Fruit fly (Drosophila melanogaster) S2 (cell line): Measurements from ENCODE around the gene Cyp313a5.
A peak's percentile ranks its signal among the peaks of the same experiment; 100 is the strongest.

Experiments
- CG8478 ChIP-seq: fragments of >200 bp; optimal IDR thresholded peaks from 2 replicates; lab custom pipeline; 2018
- CTCF ChIP-seq, 2 experiments: fragments of >200 bp; optimal IDR thresholded peaks; 2 replicates each; lab custom pipeline; 2018

The Cyp313a5 gene

DNA sequence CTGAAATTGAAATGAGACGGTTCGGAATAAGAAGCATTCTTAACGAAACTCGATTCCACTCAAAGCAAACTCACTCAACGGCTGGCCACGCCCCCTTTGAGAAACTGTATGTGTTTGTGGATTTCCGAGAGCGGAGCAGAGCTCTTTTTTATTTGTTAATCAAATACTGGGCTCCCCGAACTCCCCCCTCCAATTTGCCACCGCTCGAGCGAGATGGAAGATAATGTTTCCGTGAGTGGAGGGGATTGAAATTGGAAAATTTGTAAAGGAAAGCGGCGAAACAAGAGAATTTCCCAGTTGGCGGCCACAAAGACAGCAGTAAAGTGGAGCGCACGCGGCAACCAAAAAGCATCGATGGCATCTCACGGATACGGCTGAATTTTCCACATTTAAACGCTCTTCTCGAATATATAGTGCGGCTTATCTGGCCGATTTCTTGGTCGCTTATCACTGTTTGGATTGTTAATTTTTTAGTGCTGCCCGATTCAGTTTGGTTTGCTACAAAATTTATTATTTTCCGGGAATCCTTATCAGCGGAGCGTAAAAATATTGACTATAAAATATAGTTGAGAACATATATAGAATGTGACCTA is 10.1 kb upstream of the Cyp313a5 start:
- no peak for TF ChIP-seq CG8478 (lab: Kevin White, UChicago)
- no peak for TF ChIP-seq CTCF (optimal IDR thresholded peaks at IDR 0.05; lab: Kevin White, UChicago)

DNA sequence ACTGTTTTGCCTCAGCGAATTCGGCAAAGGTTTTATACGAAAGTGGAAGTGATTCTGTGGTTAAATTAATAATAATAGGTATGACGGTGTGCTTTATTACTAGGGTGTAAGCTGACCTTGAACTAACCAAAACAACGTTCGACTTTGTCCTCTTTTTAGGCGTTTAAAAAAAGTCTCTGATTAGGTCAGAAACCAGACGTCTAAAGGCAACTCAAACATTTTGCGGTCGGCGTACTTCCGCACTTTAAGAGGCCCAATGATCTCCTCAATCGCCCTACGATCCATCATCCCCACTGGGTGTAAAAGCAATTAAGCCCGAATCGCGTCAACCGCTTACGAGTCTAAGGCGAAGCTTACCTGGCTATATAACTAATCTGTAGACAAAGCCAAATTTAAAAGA is 4.7 kb upstream of the Cyp313a5 start, which contains the start of gene Cyp313a3:
TSS of gene Cyp313a3 (minus strand) at position 101 of the 400 bp plus-strand sequence.
- TF ChIP-seq CTCF (optimal IDR thresholded peaks at IDR 0.05; lab: Kevin White, UChicago) = no peak
- TF ChIP-seq CG8478 (lab: Kevin White, UChicago) = no peak

DNA sequence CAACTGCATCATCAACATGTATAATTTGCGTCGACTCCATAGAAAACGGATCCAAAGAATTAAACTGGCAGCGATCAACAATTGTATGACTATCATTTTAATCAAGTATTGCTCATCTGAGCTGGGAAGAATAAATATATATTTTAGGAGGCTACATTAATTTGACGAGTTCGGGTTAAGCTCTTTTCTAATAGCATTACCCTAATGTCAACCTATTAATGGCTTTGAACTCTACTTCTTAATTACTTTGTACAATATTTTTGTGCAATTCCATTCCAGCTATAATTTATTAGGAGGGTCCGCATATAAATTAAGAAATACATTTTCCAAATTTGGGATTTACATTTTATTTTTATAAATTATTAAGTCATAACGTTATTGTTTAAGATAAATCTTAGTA is 2.3 kb upstream of the Cyp313a5 start, which contains the start of gene Cyp313a2:
TSS of gene Cyp313a2 (minus strand) at position 101 of the 400 bp plus-strand sequence.
- no peak for TF ChIP-seq CTCF (optimal IDR thresholded peaks at IDR 0.05; lab: Kevin White, UChicago)
- no peak for TF ChIP-seq CG8478 (lab: Kevin White, UChicago)

DNA sequence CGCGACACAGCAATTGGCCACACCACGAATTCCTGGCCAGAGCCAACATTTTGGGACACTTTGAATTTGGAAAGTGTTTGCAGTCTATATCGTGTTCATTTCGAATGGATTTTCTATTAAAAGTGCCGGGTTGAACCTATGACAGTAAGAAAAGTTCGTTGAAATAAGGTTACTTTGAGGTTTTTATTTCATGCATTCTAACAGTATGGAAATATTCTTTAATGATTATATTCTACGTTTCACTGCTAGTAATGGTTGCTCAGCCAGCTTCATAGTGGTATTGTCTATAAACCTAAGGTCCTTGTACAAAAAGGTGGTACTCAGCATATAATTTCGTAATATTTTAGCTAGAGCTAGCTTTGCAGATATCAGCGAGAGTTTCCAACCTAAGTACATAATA is 1.9 kb downstream of the Cyp313a5 start, which contains the start of gene Pglym87:
TSS of gene Pglym87 (minus strand) at position 101 of the 400 bp plus-strand sequence.
- TF ChIP-seq CTCF (optimal IDR thresholded peaks at IDR 0.05; lab: Kevin White, UChicago) (no peak), CG8478 (lab: Kevin White, UChicago) (no peak)

DNA sequence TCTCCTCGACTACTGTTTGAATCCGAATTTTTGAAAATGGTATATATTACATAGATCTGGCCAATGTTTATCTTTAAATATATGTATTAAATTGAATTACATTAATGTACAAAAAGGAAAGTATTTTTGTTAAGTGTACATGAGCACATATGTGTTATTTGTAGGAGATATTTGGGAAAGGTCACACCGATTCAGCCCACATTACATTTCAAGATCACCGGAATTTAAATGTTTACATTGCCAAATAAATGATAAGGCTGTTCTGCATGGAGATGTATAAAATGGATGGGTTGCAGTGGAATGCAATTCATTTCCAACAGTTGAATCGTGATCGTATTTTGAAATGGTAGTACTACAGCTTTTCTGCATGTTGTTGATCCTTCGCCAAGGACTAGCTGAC is 5.4 kb downstream of the Cyp313a5 start, which contains the start of gene CG3916:
TSS of gene CG3916 (plus strand) at position 301 of the 400 bp plus-strand sequence.
- TF ChIP-seq CG8478 (lab: Kevin White, UChicago) (no peak), CTCF (optimal IDR thresholded peaks at IDR 0.05; lab: Kevin White, UChicago) (no peak)

DNA sequence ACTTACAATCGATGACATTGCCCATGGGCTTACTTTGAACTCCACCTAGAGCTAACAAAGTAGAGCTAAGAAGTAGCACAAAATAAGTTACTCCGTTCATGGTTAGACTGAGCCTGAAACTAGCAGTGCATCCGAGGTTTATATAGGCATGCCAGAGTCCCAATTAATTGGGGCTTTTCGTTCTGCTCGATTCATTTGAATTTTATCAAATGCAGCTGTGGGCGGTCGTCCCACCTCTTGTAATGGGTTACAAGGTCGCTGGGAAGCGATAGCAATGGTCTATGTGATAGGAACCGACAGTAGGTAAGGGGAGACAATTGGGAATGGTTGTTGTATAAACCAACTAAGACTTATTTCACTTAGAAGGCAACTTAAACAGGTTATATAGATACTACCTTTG is 8.2 kb downstream of the Cyp313a5 start, which contains the start of gene CG12256:
TSS of gene CG12256 (minus strand) at position 101 of the 400 bp plus-strand sequence.
- TF ChIP-seq CTCF (optimal IDR thresholded peaks at IDR 0.05; lab: Kevin White, UChicago) (no peak), CG8478 (lab: Kevin White, UChicago) (no peak)

DNA sequence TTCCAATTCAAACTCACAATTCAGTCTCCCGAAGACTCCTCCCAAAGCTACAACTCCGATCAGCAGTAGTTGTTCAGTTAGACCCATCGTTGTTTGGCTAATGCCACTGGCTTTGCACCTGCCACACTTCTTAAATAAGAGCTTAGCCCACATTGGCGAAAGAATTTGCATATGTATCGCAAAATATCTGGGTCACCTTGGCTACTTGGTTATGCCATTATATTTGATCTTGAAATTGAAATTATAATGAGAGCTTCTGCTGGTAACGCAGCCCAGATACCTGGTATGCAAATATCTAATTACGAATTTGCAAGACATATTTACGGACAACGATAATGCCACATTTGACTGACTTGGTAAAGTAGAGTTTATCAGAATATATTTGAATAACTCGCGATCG is 9.6 kb downstream of the Cyp313a5 start, which contains the start of gene CG17404:
TSS of gene CG17404 (minus strand) at position 101 of the 400 bp plus-strand sequence.
- TF ChIP-seq CTCF (optimal IDR thresholded peaks at IDR 0.05; lab: Kevin White, UChicago) (no peak), CG8478 (lab: Kevin White, UChicago) (no peak)

DNA sequence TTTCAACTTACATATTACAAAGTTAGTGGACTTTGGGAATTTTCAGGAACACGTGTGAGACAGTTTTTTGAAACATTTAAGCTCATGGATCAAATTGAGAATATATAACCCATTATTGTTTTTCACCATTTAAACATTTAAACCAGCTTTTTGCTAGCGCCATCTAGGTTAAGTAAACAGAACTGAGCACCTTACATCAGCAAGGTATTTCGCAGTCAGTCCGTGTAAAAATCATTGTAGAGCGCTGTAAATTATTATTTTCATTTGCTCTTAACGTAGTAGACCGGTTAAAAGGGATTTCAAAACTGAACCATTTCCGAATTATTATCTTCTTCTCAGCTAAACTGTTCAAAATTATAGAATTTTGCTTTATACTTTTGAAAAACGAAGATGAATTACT is 12.4 kb downstream of the Cyp313a5 start, which contains the start of gene Rsbp15:
TSS of gene Rsbp15 (plus strand) at position 295 of the 400 bp plus-strand sequence.
- TF ChIP-seq CTCF (optimal IDR thresholded peaks at IDR 0.05; lab: Kevin White, UChicago) = peak; percentile 86 to 91
- TF ChIP-seq CG8478 (lab: Kevin White, UChicago) = no peak

DNA sequence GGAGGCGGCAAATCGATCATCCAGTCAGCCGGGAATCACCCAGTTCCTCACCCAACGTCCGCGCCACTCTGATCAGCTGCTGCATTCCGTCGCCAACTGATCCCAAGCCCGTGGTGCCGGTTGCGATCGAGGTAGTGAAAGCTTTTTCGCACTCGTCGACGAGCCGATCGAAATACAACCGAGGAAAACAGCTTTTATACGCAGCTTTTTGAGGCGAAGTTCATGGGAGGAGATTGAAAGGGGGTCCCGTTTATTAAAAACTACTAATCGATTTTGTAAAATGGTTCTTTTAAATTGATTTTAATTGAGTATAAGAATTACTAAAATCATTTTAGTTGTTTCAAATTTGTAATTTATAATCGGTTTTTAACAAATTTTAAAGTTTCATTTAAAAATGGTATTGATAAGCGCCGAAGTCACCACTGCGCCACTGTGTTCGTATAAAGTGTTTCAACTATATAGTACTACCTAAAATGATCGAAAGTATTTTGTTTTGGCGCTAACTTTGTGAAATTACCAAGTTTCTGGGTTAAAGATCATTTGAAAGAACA is 13.0 kb downstream of the Cyp313a5 start, which contains the start of gene CG4860:
TSS of gene CG4860 (minus strand) at position 99 of the 551 bp plus-strand sequence.
- TF ChIP-seq CG8478 (lab: Kevin White, UChicago) = no peak
- TF ChIP-seq CTCF (optimal IDR thresholded peaks at IDR 0.05; lab: Kevin White, UChicago) = no peak

DNA sequence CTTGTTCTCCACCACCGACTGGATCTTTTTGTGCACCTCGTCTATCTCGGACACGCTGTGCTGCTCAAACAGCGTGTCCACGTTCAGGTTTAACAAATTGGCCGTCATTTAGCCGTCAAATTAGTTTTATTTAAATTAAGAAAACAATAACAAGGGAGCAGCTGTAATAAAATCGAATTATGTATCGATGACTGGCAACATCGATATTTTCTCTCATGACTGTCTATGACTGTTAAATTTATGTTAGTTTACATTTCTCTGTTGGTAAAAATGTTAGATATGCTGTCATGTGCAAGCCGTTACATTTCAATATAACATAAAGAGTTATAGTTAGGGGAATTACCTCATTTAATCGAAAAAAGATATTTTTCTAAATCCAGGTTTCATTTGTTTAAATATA is 15.0 kb downstream of the Cyp313a5 start, which contains the start of gene Cog1:
TSS of gene Cog1 (minus strand) at position 190 of the 400 bp plus-strand sequence.
- no peak for TF ChIP-seq CG8478 (lab: Kevin White, UChicago)
- no peak for TF ChIP-seq CTCF (optimal IDR thresholded peaks at IDR 0.05; lab: Kevin White, UChicago)

DNA sequence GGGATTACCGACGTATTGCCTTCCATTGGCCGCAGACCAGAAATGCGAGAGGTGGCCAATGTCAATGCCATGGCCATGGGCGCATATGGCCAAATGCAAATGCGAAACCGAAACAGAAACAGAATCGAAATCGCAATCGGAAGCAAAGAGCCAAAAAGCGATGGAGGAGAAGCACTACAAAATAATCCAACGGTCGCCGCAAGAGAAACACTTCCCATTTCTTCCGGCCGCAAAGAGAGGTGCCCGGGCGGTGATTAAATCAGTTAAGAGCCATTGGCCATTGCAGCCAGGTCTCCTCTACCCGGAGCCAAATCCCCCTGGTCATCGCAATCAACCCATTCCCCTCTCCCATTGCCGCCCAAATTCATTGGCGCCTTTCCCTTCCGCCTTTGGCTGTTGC is 20.3 kb downstream of the Cyp313a5 start, which contains the start of gene CG14742:
TSS of gene CG14742 (plus strand) at position 301 of the 400 bp plus-strand sequence.
- TF ChIP-seq CTCF (optimal IDR thresholded peaks at IDR 0.05; lab: Kevin White, UChicago) (no peak), CG8478 (lab: Kevin White, UChicago) (no peak)

DNA sequence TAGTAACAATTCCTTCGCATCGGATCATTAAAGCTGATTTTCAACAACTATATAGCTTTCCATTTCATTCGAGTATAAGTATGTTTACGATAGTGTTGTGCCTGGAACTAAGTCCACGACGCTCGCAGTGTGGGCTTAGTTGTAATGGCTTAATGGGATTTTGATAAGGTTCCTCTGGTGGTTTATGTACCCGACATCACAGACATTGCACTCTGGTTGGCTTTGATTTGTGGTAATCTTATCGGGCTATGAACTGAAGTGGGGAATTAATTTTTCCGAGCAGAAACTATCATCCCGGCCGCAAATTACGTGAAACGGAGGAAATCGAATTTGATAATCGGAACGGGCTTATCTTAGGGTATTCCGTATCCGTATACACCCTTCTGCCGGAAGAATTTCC is 22.9 kb downstream of the Cyp313a5 start:
- TF ChIP-seq CTCF (optimal IDR thresholded peaks at IDR 0.05; lab: Kevin White, UChicago) (no peak), CG8478 (lab: Kevin White, UChicago) (no peak)

DNA sequence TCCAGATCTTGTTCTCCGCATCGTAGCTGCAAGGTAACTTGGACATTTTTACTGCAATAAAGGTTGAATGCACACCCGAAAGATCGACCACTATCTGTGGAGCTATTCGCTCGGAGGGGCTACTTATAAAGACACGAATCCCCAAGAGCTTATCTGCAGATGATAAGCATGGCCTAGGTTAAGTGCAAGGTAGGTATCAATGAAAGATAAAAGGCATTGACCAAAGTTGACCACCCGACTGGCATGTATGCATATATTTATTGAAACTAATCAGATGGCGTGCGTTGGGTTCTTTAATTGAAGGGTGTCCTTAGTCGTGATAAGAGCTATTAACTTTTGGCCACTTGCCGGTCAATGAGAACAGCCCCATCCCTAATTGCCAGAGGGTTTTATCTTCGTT is 24.2 kb downstream of the Cyp313a5 start, which contains the start of gene CG4830:
TSS of gene CG4830 (minus strand) at position 101 of the 400 bp plus-strand sequence.
- TF ChIP-seq CG8478 (lab: Kevin White, UChicago) = no peak
- no peak for TF ChIP-seq CTCF (optimal IDR thresholded peaks at IDR 0.05; lab: Kevin White, UChicago)

DNA sequence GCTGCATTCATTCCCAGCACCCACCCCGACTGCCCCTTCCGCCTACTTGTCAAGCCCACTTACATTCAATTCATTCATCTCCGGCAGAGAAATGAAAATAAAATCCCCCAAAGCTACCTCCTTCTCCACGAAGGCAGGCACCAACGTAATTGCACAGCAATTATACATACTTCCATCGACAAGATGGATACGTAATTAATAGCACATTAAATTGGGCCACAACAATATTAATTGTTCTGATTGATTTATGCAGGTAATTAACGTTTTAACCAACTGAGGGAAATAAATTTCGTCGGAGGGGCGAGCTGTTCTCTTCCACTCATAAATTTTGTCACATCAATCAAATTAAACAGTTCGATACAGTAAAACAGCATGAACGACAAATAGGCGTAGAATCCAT is 36.8 kb downstream of the Cyp313a5 start, which contains the start of gene Adk1:
TSS of gene Adk1 (plus strand) at position 301 of the 400 bp plus-strand sequence.
- no peak for TF ChIP-seq CTCF (optimal IDR thresholded peaks at IDR 0.05; lab: Kevin White, UChicago)
- TF ChIP-seq CG8478 (lab: Kevin White, UChicago) = no peak

DNA sequence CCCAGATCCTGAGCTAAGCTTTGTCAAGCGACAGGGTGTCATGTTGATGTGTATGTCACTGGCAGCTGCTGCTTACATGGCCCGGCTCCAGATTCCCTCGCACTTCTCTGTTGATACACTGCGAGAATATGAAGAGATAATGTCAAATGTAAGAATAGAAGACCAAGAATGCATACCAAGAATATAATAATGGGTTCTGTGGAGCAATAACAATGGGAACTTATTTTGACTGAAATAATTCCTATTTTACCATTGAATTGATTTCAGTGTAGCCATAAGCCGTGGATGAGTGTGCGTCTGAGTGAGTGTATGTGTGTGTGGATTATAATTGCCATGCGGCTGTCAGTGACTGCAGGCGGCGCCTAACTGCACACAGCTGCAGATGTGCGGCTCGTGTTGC is 38.4 kb downstream of the Cyp313a5 start:
- TF ChIP-seq CG8478 (lab: Kevin White, UChicago) = no peak
- no peak for TF ChIP-seq CTCF (optimal IDR thresholded peaks at IDR 0.05; lab: Kevin White, UChicago)
